ENCODE assay signal across 3 worm cellular contexts in genomic region chrIII:783254-783753, ce11.
TF ChIP-seq lines count a peak whose summit lies in the region.

dagl-2 (minus strand) TSS chrIII:783305.
ppm-1.G (plus strand) TSS chrIII:783703.

TF ChIP-seq in whole organism, L1 larva, 84 proteins besides CTCF, POLR2A, EP300 and RAD21 (continued from another document and continues in another):
- TF ChIP-seq mdl-1 (tag; optimal IDR thresholded peaks at IDR 0.05; lab: Kevin White, UChicago) (peak in 1 of 2 experiments; percentile 22), nhr-28 (tag; optimal IDR thresholded peaks at IDR 0.05; lab: Kevin White, UChicago) (no peak), lin-39 (tag; optimal IDR thresholded peaks at IDR 0.05; lab: Kevin White, UChicago) (no peak), elt-3 (tag; optimal IDR thresholded peaks at IDR 0.05; lab: Kevin White, UChicago) (peak in 1 of 6 experiments; percentile 67), nhr-71 (tag; optimal IDR thresholded peaks at IDR 0.05; lab: Kevin White, UChicago) (peak; percentile 90), lsy-2 (tag; optimal IDR thresholded peaks at IDR 0.05; lab: Kevin White, UChicago) (peak; percentile 85 to 92), ama-1 (optimal IDR thresholded peaks at IDR 0.05; lab: Kevin White, UChicago) (no peak), vab-15 (tag; optimal IDR thresholded peaks at IDR 0.05; lab: Kevin White, UChicago) (peak; percentile 73), ztf-11 (tag; optimal IDR thresholded peaks at IDR 0.05; lab: Kevin White, UChicago) (peak in 1 of 2 experiments; percentile 82), C34B4.2 (tag; optimal IDR thresholded peaks at IDR 0.05; lab: Kevin White, UChicago) (no peak), hpl-2 (GFP tag; optimal IDR thresholded peaks at IDR 0.05; lab: Kevin White, UChicago) (peak; percentile 46), swsn-7 (tag; optimal IDR thresholded peaks at IDR 0.05; lab: Kevin White, UChicago) (peak; percentile 78), blmp-1 (tag; optimal IDR thresholded peaks at IDR 0.05; lab: Kevin White, UChicago) (peak; percentile 66), tbx-2 (tag; optimal IDR thresholded peaks at IDR 0.05; lab: Kevin White, UChicago) (peak; percentile 87), lin-13 (GFP tag; optimal IDR thresholded peaks at IDR 0.05; lab: Kevin White, UChicago) (peak; percentile 76), nhr-84 (tag; optimal IDR thresholded peaks at IDR 0.05; lab: Kevin White, UChicago) (no peak), nhr-76 (tag; optimal IDR thresholded peaks at IDR 0.05; lab: Kevin White, UChicago) (no peak), skn-1 (tag; optimal IDR thresholded peaks at IDR 0.05; lab: Kevin White, UChicago) (peak; percentile 85), ets-5 (GFP tag; IDR thresholded peaks at IDR 0.05; lab: Robert Waterston, UW) (no peak), aly-2 (tag; optimal IDR thresholded peaks at IDR 0.05; lab: Kevin White, UChicago) (no peak), Y116A8C.19 (tag; optimal IDR thresholded peaks at IDR 0.05; lab: Kevin White, UChicago; ENCODE audit: borderline replicate concordance) (peak; percentile 5), lir-3 (tag; optimal IDR thresholded peaks at IDR 0.05; lab: Kevin White, UChicago; ENCODE audit: poor library complexity) (peak; percentile 90), mab-9 (GFP tag; IDR thresholded peaks at IDR 0.05; lab: Robert Waterston, UW) (no peak), dpl-1 (GFP tag; optimal IDR thresholded peaks at IDR 0.05; lab: Kevin White, UChicago) (peak; percentile 68 to 82 (median 70)), rnt-1 (tag; optimal IDR thresholded peaks at IDR 0.05; lab: Kevin White, UChicago) (peak; percentile 93), fkh-8 (tag; optimal IDR thresholded peaks at IDR 0.05; lab: Kevin White, UChicago) (peak; percentile 91), unc-98 (GFP tag; IDR thresholded peaks at IDR 0.05; lab: Robert Waterston, UW) (peak; percentile 73), nhr-237 (tag; optimal IDR thresholded peaks at IDR 0.05; lab: Kevin White, UChicago) (no peak), ceh-82 (tag; optimal IDR thresholded peaks at IDR 0.05; lab: Kevin White, UChicago) (peak; percentile 72 to 87 (median 77)), efl-1 (optimal IDR thresholded peaks at IDR 0.05; lab: Kevin White, UChicago) (peak; percentile 72 to 73), efl-1 (GFP tag; optimal IDR thresholded peaks at IDR 0.05 in 1 of 2; lab: Kevin White, UChicago) (peak; percentile 81 to 96), egl-27 (tag; optimal IDR thresholded peaks at IDR 0.05; lab: Kevin White, UChicago) (no peak), nhr-77 (tag; optimal IDR thresholded peaks at IDR 0.05; lab: Kevin White, UChicago) (peak; percentile 42), ceh-90 (tag; optimal IDR thresholded peaks at IDR 0.05; lab: Kevin White, UChicago) (peak; percentile 91), fkh-10 (GFP tag; optimal IDR thresholded peaks at IDR 0.05; lab: Kevin White, UChicago) (peak; percentile 19), snpc-4 (tag; optimal IDR thresholded peaks at IDR 0.05; lab: Kevin White, UChicago) (peak; percentile 51), unc-62 (GFP tag; optimal IDR thresholded peaks at IDR 0.05; lab: Kevin White, UChicago) (no peak), nhr-90 (tag; optimal IDR thresholded peaks at IDR 0.05; lab: Kevin White, UChicago; ENCODE audit: poor library complexity) (peak; percentile 86), fos-1 (tag; optimal IDR thresholded peaks at IDR 0.05; lab: Kevin White, UChicago) (no peak), unc-30 (tag; optimal IDR thresholded peaks at IDR 0.05; lab: Kevin White, UChicago) (no peak), lin-15B (tag; optimal IDR thresholded peaks at IDR 0.05; lab: Kevin White, UChicago) (peak; percentile 93), unc-130 (tag; optimal IDR thresholded peaks at IDR 0.05; lab: Kevin White, UChicago) (peak; percentile 68), zip-4 (GFP tag; optimal IDR thresholded peaks at IDR 0.05; lab: Kevin White, UChicago) (peak; percentile 90), lin-14 (GFP tag; optimal IDR thresholded peaks at IDR 0.05; lab: Kevin White, UChicago) (peak; percentile 89)

TF ChIP-seq in whole organism, L3 larva, 47 proteins besides CTCF, POLR2A, EP300 and RAD21 (continued from another document):
- peak; percentile 32 for TF ChIP-seq pqm-1 (tag; optimal IDR thresholded peaks at IDR 0.05; lab: Kevin White, UChicago)

TF ChIP-seq in whole organism, young adult, 124 proteins besides CTCF, POLR2A, EP300 and RAD21 (continued from another document):
- TF ChIP-seq F55B11.4 (tag; optimal IDR thresholded peaks at IDR 0.05; lab: Kevin White, UChicago; ENCODE audit: borderline replicate concordance, insufficient read depth) (no peak), ztf-6 (GFP tag; IDR thresholded peaks at IDR 0.05; lab: Robert Waterston, UW) (no peak), tbp1 (GFP tag; optimal IDR thresholded peaks at IDR 0.05; lab: Kevin White, UChicago) (no peak), ccch-3 (GFP tag; optimal IDR thresholded peaks at IDR 0.05; lab: Kevin White, UChicago) (no peak), T07F8.4 (tag; optimal IDR thresholded peaks at IDR 0.05; lab: Kevin White, UChicago) (no peak), K11D2.4 (GFP tag; IDR thresholded peaks at IDR 0.05; lab: Robert Waterston, UW) (0 out of 2 replicates have a peak, but pooled peaks have one; percentile 23), ztf-3 (GFP tag; optimal IDR thresholded peaks at IDR 0.05; lab: Kevin White, UChicago) (no peak), mcd-1 (GFP tag; IDR thresholded peaks at IDR 0.05; lab: Robert Waterston, UW) (peak; percentile 91), tlf-1 (GFP tag; optimal IDR thresholded peaks at IDR 0.05; lab: Kevin White, UChicago) (no peak), zfh-2 (GFP tag; conservative IDR thresholded peaks at IDR 0.05; lab: Robert Waterston, UW) (0 out of 2 replicates have a peak, but pooled peaks have one; percentile 27), ama-1 (optimal IDR thresholded peaks at IDR 0.05; lab: Kevin White, UChicago) (no peak), ama-1 (GFP tag; optimal IDR thresholded peaks at IDR 0.05; lab: Kevin White, UChicago) (no peak), dpl-1 (GFP tag; optimal IDR thresholded peaks at IDR 0.05; lab: Kevin White, UChicago) (no peak), attf-5 (GFP tag; optimal IDR thresholded peaks at IDR 0.05; lab: Kevin White, UChicago) (peak; percentile 97), unc-130 (GFP tag; optimal IDR thresholded peaks at IDR 0.05; lab: Kevin White, UChicago) (peak; percentile 42), madf-10 (tag; optimal IDR thresholded peaks at IDR 0.05; lab: Kevin White, UChicago) (peak; percentile 22), bed-1 (GFP tag; IDR thresholded peaks at IDR 0.05; lab: Robert Waterston, UW) (no peak), akir-1 (GFP tag; optimal IDR thresholded peaks at IDR 0.05; lab: Kevin White, UChicago) (no peak), B0019.2 (GFP tag; conservative IDR thresholded peaks at IDR 0.05; lab: Robert Waterston, UW) (no peak), cebp-1 (GFP tag; IDR thresholded peaks at IDR 0.05; lab: Robert Waterston, UW) (peak; percentile 97), cebp-1 (tag; optimal IDR thresholded peaks at IDR 0.05; lab: Kevin White, UChicago) (peak; percentile 99), hmg-1.2 (GFP tag; IDR thresholded peaks at IDR 0.05; lab: Robert Waterston, UW) (peak; percentile 20; the same call in 1 of the 2 replicates), nfya-2 (GFP tag; IDR thresholded peaks at IDR 0.05; lab: Robert Waterston, UW) (no peak), let-607 (tag; optimal IDR thresholded peaks at IDR 0.05; lab: Kevin White, UChicago) (peak in 1 of 2 experiments; percentile 2), ceh-91 (GFP tag; IDR thresholded peaks at IDR 0.05; lab: Robert Waterston, UW) (no peak), B0035.1 (tag; optimal IDR thresholded peaks at IDR 0.05; lab: Kevin White, UChicago) (no peak), tbx-9 (tag; optimal IDR thresholded peaks at IDR 0.05; lab: Kevin White, UChicago; ENCODE audit: borderline replicate concordance) (no peak), mxl-1 (tag; optimal IDR thresholded peaks at IDR 0.05; lab: Kevin White, UChicago) (no peak), let-526 (GFP tag; IDR thresholded peaks at IDR 0.05; lab: Robert Waterston, UW) (no peak), snpc-1.1 (tag; optimal IDR thresholded peaks at IDR 0.05; lab: Kevin White, UChicago; ENCODE audit: insufficient read depth) (no peak), ceh-100 (GFP tag; IDR thresholded peaks at IDR 0.05; lab: Robert Waterston, UW) (no peak), B0261.1 (tag; optimal IDR thresholded peaks at IDR 0.05; lab: Kevin White, UChicago) (no peak), mel-28 (tag; optimal IDR thresholded peaks at IDR 0.05; lab: Kevin White, UChicago; ENCODE audit: borderline replicate concordance) (peak; percentile 28), aptf-3 (GFP tag; IDR thresholded peaks at IDR 0.05; lab: Robert Waterston, UW) (no peak), sptf-2 (GFP tag; optimal IDR thresholded peaks at IDR 0.05; lab: Kevin White, UChicago) (no peak), F52B5.7 (tag; optimal IDR thresholded peaks at IDR 0.05; lab: Kevin White, UChicago) (no peak), nfyb-1 (GFP tag; IDR thresholded peaks at IDR 0.05; lab: Robert Waterston, UW) (no peak), C06A6.2 (GFP tag; conservative IDR thresholded peaks at IDR 0.05; lab: Robert Waterston, UW) (no peak), Y67H2A.10 (GFP tag; conservative IDR thresholded peaks at IDR 0.05; lab: Robert Waterston, UW) (peak; percentile 47; the same call in 1 of the 2 replicates), pbrm-1 (GFP tag; IDR thresholded peaks at IDR 0.05; lab: Robert Waterston, UW) (no peak), ztf-18 (tag; optimal IDR thresholded peaks at IDR 0.05; lab: Kevin White, UChicago) (peak; percentile 44), F57C9.4 (tag; optimal IDR thresholded peaks at IDR 0.05; lab: Kevin White, UChicago) (no peak), madf-3 (GFP tag; IDR thresholded peaks at IDR 0.05; lab: Robert Waterston, UW) (no peak), hmg-20 (GFP tag; IDR thresholded peaks at IDR 0.05; lab: Robert Waterston, UW) (no peak), ztf-25 (GFP tag; IDR thresholded peaks at IDR 0.05; lab: Robert Waterston, UW) (no peak), madf-8 (GFP tag; conservative IDR thresholded peaks at IDR 0.05; lab: Robert Waterston, UW) (no peak), rec-8 (tag; optimal IDR thresholded peaks at IDR 0.05; lab: Kevin White, UChicago) (peak in 1 of 2 experiments; percentile 3), pha-4 (tag; optimal IDR thresholded peaks at IDR 0.05; lab: Kevin White, UChicago) (no peak), ztf-22 (GFP tag; optimal IDR thresholded peaks at IDR 0.05; lab: Kevin White, UChicago) (no peak), snpc-1.3 (tag; optimal IDR thresholded peaks at IDR 0.05; lab: Kevin White, UChicago; ENCODE audit: insufficient read depth) (peak; percentile 6), F37B4.10 (GFP tag; IDR thresholded peaks at IDR 0.05; lab: Robert Waterston, UW) (no peak), K12H6.12 (tag; optimal IDR thresholded peaks at IDR 0.05; lab: Kevin White, UChicago) (peak; percentile 30), ztf-26 (tag; optimal IDR thresholded peaks at IDR 0.05; lab: Kevin White, UChicago) (no peak), ets-4 (GFP tag; optimal IDR thresholded peaks at IDR 0.05; lab: Kevin White, UChicago) (no peak), Y53F4B.3 (GFP tag; IDR thresholded peaks at IDR 0.05; lab: Robert Waterston, UW) (no peak), nhr-120 (GFP tag; IDR thresholded peaks at IDR 0.05; lab: Robert Waterston, UW) (no peak), xnd-1 (tag; optimal IDR thresholded peaks at IDR 0.05; lab: Kevin White, UChicago) (no peak), efl-1 (GFP tag; optimal IDR thresholded peaks at IDR 0.05; lab: Kevin White, UChicago) (no peak), lsy-27 (tag; optimal IDR thresholded peaks at IDR 0.05; lab: Kevin White, UChicago; ENCODE audit: borderline replicate concordance, insufficient read depth) (no peak), C17E4.6 (GFP tag; IDR thresholded peaks at IDR 0.05; lab: Robert Waterston, UW) (no peak), rcor-1 (GFP tag; IDR thresholded peaks at IDR 0.05; lab: Robert Waterston, UW) (no peak), snpc-4 (GFP tag; optimal IDR thresholded peaks at IDR 0.05; lab: Kevin White, UChicago) (no peak), snpc-4 (tag; optimal IDR thresholded peaks at IDR 0.05; lab: Kevin White, UChicago) (peak in 1 of 4 experiments; percentile 23), lsl-1 (GFP tag; optimal IDR thresholded peaks at IDR 0.05; lab: Kevin White, UChicago) (peak; percentile 41), cebp-2 (GFP tag; IDR thresholded peaks at IDR 0.05; lab: Robert Waterston, UW) (no peak), lir-1 (GFP tag; conservative IDR thresholded peaks at IDR 0.05; lab: Robert Waterston, UW) (no peak; the same call in 1 of the 2 replicates), F22D6.2 (tag; optimal IDR thresholded peaks at IDR 0.05; lab: Kevin White, UChicago) (no peak), egl-18 (GFP tag; IDR thresholded peaks at IDR 0.05; lab: Robert Waterston, UW) (no peak), dox-1 (GFP tag; IDR thresholded peaks at IDR 0.05; lab: Robert Waterston, UW) (peak; percentile 69), atf-7 (tag; optimal IDR thresholded peaks at IDR 0.05; lab: Kevin White, UChicago) (no peak), gei-17 (GFP tag; optimal IDR thresholded peaks at IDR 0.05; lab: Kevin White, UChicago) (no peak), nhr-80 (tag; optimal IDR thresholded peaks at IDR 0.05; lab: Kevin White, UChicago) (peak; percentile 28), die-1 (tag; optimal IDR thresholded peaks at IDR 0.05; lab: Kevin White, UChicago) (no peak), hrde-1 (tag; optimal IDR thresholded peaks at IDR 0.05; lab: Kevin White, UChicago; ENCODE audit: borderline replicate concordance) (no peak), hsf-1 (GFP tag; IDR thresholded peaks at IDR 0.05; lab: Robert Waterston, UW) (no peak), ceh-40 (GFP tag; IDR thresholded peaks at IDR 0.05; lab: Robert Waterston, UW) (no peak), athp-1 (tag; optimal IDR thresholded peaks at IDR 0.05; lab: Kevin White, UChicago) (no peak), lag-1 (GFP tag; IDR thresholded peaks at IDR 0.05; lab: Robert Waterston, UW) (no peak)
